Worm (Caenorhabditis elegans): ENCODE data around the gene lin-23.

The lin-23 gene

ce11 chrII:6379038-6379563 is 8.0 kb downstream of the lin-23 start:
- TF ChIP-seq sma-3 (GFP tag; optimal IDR thresholded peaks at IDR 0.05) (peak; percentile 10), nhr-21 (tag; optimal IDR thresholded peaks at IDR 0.05) (peak; percentile 69), sma-9 (GFP tag; optimal IDR thresholded peaks at IDR 0.05) (peak; percentile 35), sma-9 (tag; optimal IDR thresholded peaks at IDR 0.05) (no peak), ceh-82 (tag; optimal IDR thresholded peaks at IDR 0.05) (no peak), nhr-25 (tag; optimal IDR thresholded peaks at IDR 0.05) (no peak), fos-1 (tag; optimal IDR thresholded peaks at IDR 0.05) (peak; percentile 44)

- TF ChIP-seq fos-1 (tag; optimal IDR thresholded peaks at IDR 0.05) (peak; percentile 3), ceh-16 (tag; optimal IDR thresholded peaks at IDR 0.05) (no peak)
These were observed 9.8 kb downstream of the lin-23 start, which contains the start of gene F58F12.12 for ce11 chrII:6380866-6381265. F58F12.12 (plus strand) TSS chrII:6381166.

DNA sequence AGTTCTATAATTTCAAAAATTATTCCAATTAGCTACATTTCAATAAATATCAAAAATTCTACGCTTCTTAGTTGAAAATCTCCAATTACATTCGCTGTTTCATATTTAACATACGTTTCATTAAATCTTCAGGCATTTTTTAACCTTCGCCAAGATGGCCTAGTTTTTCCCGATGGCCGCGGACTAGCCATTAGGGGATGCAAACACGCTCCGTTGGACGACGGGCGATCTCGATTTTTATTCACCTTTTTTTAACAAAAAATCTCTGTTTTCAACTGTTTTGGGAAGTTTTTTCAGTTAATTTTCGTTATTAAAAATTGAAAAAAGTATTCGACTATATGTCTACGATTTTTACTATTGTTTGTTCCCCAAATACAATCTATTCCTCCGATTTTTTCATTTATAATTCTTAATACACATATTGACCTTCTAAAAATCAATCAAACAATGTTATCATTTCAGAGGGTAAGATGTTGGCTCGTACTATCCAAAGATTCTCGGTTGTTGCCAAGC is 12.1 kb downstream of the lin-23 start, which contains the start of gene F58F12.1:
Gene F58F12.1 (plus strand): TSS at position 463 of the 513 bp plus-strand sequence.
- TF ChIP-seq fos-1 (tag; optimal IDR thresholded peaks at IDR 0.05) = peak; percentile 67
- no peak for TF ChIP-seq nhr-77 (tag; optimal IDR thresholded peaks at IDR 0.05)
- peak; percentile 28 for TF ChIP-seq snpc-4 (tag; optimal IDR thresholded peaks at IDR 0.05)
- no peak for TF ChIP-seq aly-2 (tag; optimal IDR thresholded peaks at IDR 0.05)
- TF ChIP-seq elt-3 (tag; optimal IDR thresholded peaks at IDR 0.05) = no peak
- TF ChIP-seq lsy-2 (tag; optimal IDR thresholded peaks at IDR 0.05) = peak; percentile 39 to 78
- TF ChIP-seq unc-62 (GFP tag; optimal IDR thresholded peaks at IDR 0.05) = no peak
- TF ChIP-seq ama-1 (optimal IDR thresholded peaks at IDR 0.05) = no peak
- no peak for TF ChIP-seq alr-1 (tag; optimal IDR thresholded peaks at IDR 0.05)
- peak; percentile 16 for TF ChIP-seq nhr-21 (tag; optimal IDR thresholded peaks at IDR 0.05)
- TF ChIP-seq mdl-1 (tag; optimal IDR thresholded peaks at IDR 0.05) = no peak
- peak; percentile 61 for TF ChIP-seq nhr-129 (tag; optimal IDR thresholded peaks at IDR 0.05)
- no peak for TF ChIP-seq nhr-25 (tag; optimal IDR thresholded peaks at IDR 0.05)
- peak; percentile 61 for TF ChIP-seq lin-13 (GFP tag; optimal IDR thresholded peaks at IDR 0.05)
- TF ChIP-seq nhr-6 (tag; optimal IDR thresholded peaks at IDR 0.05) = no peak
- TF ChIP-seq sma-3 (GFP tag; optimal IDR thresholded peaks at IDR 0.05) = peak; percentile 18
- peak; percentile 38 for TF ChIP-seq sem-4 (tag; optimal IDR thresholded peaks at IDR 0.05)
- TF ChIP-seq mbf-1 (tag; optimal IDR thresholded peaks at IDR 0.05) = no peak
- TF ChIP-seq sma-9 (GFP tag; optimal IDR thresholded peaks at IDR 0.05) = peak; percentile 41
- no peak for TF ChIP-seq sma-9 (tag; optimal IDR thresholded peaks at IDR 0.05)
- no peak for TF ChIP-seq blmp-1 (tag; optimal IDR thresholded peaks at IDR 0.05; ENCODE audit: insufficient read depth)
- no peak for TF ChIP-seq nhr-12 (tag; optimal IDR thresholded peaks at IDR 0.05)
- peak; percentile 24 for TF ChIP-seq crh-2 (tag; optimal IDR thresholded peaks at IDR 0.05)
- no peak for TF ChIP-seq unc-39 (tag; optimal IDR thresholded peaks at IDR 0.05)
- TF ChIP-seq nhr-11 (tag; optimal IDR thresholded peaks at IDR 0.05) = no peak
- TF ChIP-seq nhr-23 (tag; optimal IDR thresholded peaks at IDR 0.05) = no peak
- no peak for TF ChIP-seq lin-39 (tag; optimal IDR thresholded peaks at IDR 0.05)
- TF ChIP-seq gmeb-1 (tag; optimal IDR thresholded peaks at IDR 0.05) = peak; percentile 66
- TF ChIP-seq C34F6.9 (tag; optimal IDR thresholded peaks at IDR 0.05) = peak; percentile 81
- no peak for TF ChIP-seq ztf-1 (GFP tag; conservative IDR thresholded peaks at IDR 0.05)

DNA sequence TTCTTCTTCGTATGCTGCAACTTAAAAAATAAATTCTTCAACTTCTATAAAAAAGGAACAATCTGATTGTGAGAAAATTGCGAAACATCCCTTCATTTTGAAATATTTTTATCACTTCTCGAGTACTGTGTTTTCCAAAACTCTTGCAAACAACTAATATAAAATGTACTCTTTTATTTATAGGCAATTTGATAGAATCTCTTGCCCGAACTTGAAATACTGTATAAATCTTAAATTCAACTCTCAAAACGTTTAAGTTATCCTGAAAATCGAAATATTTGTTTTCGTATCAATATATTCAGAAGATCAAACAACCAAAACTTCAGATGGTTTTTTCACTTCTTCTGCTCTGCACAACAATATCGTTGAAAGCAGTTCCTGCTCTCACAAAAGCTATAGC is 15.4 kb downstream of the lin-23 start, which contains the start of gene F58F12.4:
Gene F58F12.4 (plus strand): TSS at position 301 of the 400 bp plus-strand sequence.
- TF ChIP-seq sma-9 (GFP tag; optimal IDR thresholded peaks at IDR 0.05) (no peak), sma-9 (tag; optimal IDR thresholded peaks at IDR 0.05) (no peak), aly-2 (tag; optimal IDR thresholded peaks at IDR 0.05) (no peak), unc-55 (GFP tag; optimal IDR thresholded peaks at IDR 0.05) (no peak), mbf-1 (tag; optimal IDR thresholded peaks at IDR 0.05) (no peak), C34F6.9 (tag; optimal IDR thresholded peaks at IDR 0.05) (no peak), ztf-1 (GFP tag; conservative IDR thresholded peaks at IDR 0.05) (no peak), lsy-2 (tag; optimal IDR thresholded peaks at IDR 0.05) (no peak), crh-2 (tag; optimal IDR thresholded peaks at IDR 0.05) (no peak), egl-27 (tag; optimal IDR thresholded peaks at IDR 0.05) (no peak), nhr-25 (tag; optimal IDR thresholded peaks at IDR 0.05) (no peak), nhr-12 (tag; optimal IDR thresholded peaks at IDR 0.05) (no peak), nhr-23 (tag; optimal IDR thresholded peaks at IDR 0.05) (no peak), gmeb-1 (tag; optimal IDR thresholded peaks at IDR 0.05) (no peak), sma-3 (GFP tag; optimal IDR thresholded peaks at IDR 0.05) (no peak), lin-39 (tag; optimal IDR thresholded peaks at IDR 0.05) (no peak), unc-39 (tag; optimal IDR thresholded peaks at IDR 0.05) (no peak), nhr-129 (tag; optimal IDR thresholded peaks at IDR 0.05) (no peak), ceh-16 (tag; optimal IDR thresholded peaks at IDR 0.05) (no peak), lin-11 (tag; optimal IDR thresholded peaks at IDR 0.05) (no peak)

Measured in whole organism, L2 larva.